Worm (Caenorhabditis elegans) whole organism, midembryonic: ENCODE measurements around the gene lgc-36.

Experiments
- T22C8.4 ChIP-seq: fragments of 200-800 bp; sonication (Bioruptor generic); IDR thresholded peaks from 2 replicates; pipeline ENCODE4 v1.3.6; 2022; ENCODE audit warnings: missing genetic modification characterization, missing compliant biosample characterization
- cog-1 ChIP-seq: sonication (generic microtip); optimal IDR thresholded peaks from 2 replicates; lab custom pipeline; 2016; ENCODE audit warnings: missing genetic modification characterization, missing compliant biosample characterization
- flt-1 ChIP-seq: fragments of 200-800 bp; sonication (Bioruptor generic); IDR thresholded peaks from 2 replicates; pipeline ENCODE4 v1.3.6; 2022; ENCODE audit warnings: missing genetic modification characterization, missing compliant biosample characterization
- klf-2 ChIP-seq: fragments of 200-800 bp; sonication (Bioruptor generic); conservative IDR thresholded peaks from 2 replicates; pipeline ENCODE4 v1.3.6; 2022; ENCODE audit warnings: missing genetic modification reagents, missing genetic modification characterization, missing compliant biosample characterization
- med-1 ChIP-seq: sonication (generic microtip); optimal IDR thresholded peaks from 2 replicates; lab custom pipeline; 2017; ENCODE audit warnings: missing genetic modification characterization, mild to moderate bottlenecking, missing compliant biosample characterization, antibody characterized with exemption, missing genetic modification reagents; ENCODE audit not compliant: insufficient read depth
- ref-1 ChIP-seq: fragments of 200-800 bp; sonication (Bioruptor generic); conservative IDR thresholded peaks from 2 replicates; pipeline ENCODE4 v1.3.6; 2022; ENCODE audit warnings: missing genetic modification reagents, missing genetic modification characterization, missing compliant biosample characterization
- tab-1 ChIP-seq: fragments of 200-800 bp; sonication (Bioruptor generic); IDR thresholded peaks from 2 replicates; pipeline ENCODE4 v1.3.6; 2022; ENCODE audit warnings: missing genetic modification characterization, missing compliant biosample characterization
- ztf-23 ChIP-seq: fragments of 200-800 bp; sonication (Bioruptor generic); IDR thresholded peaks from 2 replicates; pipeline ENCODE4 v1.3.6; 2022; ENCODE audit warnings: missing genetic modification reagents, missing genetic modification characterization, missing compliant biosample characterization
- ztf-29 ChIP-seq: fragments of 200-800 bp; sonication (Bioruptor generic); IDR thresholded peaks from 2 replicates; pipeline ENCODE4 v1.3.6; 2022; ENCODE audit warnings: missing genetic modification reagents, missing genetic modification characterization, missing compliant biosample characterization

DNA sequence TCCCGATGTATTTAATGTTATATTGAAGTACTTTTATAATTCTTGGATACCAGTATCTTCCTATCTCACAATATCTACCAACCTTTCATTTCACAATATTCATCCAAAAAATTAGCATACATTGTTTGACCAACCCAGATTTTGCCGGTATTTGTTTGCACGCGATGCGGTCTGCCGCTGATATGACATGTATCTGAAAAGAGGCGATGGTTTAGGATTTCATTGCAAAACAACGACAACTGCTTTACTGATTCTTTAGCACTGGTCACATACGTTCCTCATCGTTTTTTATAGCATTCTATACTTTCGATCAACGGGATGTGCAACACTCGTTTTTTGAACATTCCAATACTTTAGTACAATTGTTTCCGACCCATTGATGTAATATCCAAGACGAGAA lies 10.9 kb downstream of the lgc-36 start, which contains the start of gene mam-4:
- TF ChIP-seq ztf-23 (GFP tag; lab: Robert Waterston, UW), result no peak
- no peak for TF ChIP-seq ref-1 (GFP tag; lab: Robert Waterston, UW)
- no peak for TF ChIP-seq ztf-29 (GFP tag; lab: Robert Waterston, UW)
- TF ChIP-seq tab-1 (GFP tag; lab: Robert Waterston, UW), result no peak
- no peak for TF ChIP-seq T22C8.4 (GFP tag; lab: Robert Waterston, UW)
- no peak for TF ChIP-seq klf-2 (GFP tag; lab: Robert Waterston, UW)
- no peak for TF ChIP-seq flt-1
- TF ChIP-seq med-1 (GFP tag; lab: Kevin White, UChicago), result no peak
- TF ChIP-seq cog-1 (tag; lab: Kevin White, UChicago), result no peak
